Worm (Caenorhabditis elegans) whole organism, young adult: Measurements from ENCODE around the gene C48B4.13.

Experiments used
- B0019.2 ChIP-seq: fragments of 200-800 bp; sonication (Bioruptor generic); conservative IDR thresholded peaks from 2 replicates; pipeline ENCODE4 v1.3.6; 2022; ENCODE audit warnings: missing genetic modification reagents, missing genetic modification characterization, missing compliant biosample characterization
- B0035.1 ChIP-seq: sonication (generic microtip); optimal IDR thresholded peaks from 2 replicates; lab custom pipeline; 2016; ENCODE audit warnings: missing genetic modification characterization, mild to moderate bottlenecking, missing compliant biosample characterization, missing genotype, missing genetic modification reagents
- F33H1.4 ChIP-seq: fragments of 200-800 bp; sonication (Bioruptor generic); IDR thresholded peaks from 2 replicates; pipeline ENCODE4 v1.3.6; 2022; ENCODE audit warnings: missing genetic modification reagents, missing genetic modification characterization, missing compliant biosample characterization
- aptf-3 ChIP-seq: fragments of 200-800 bp; sonication (Bioruptor generic); IDR thresholded peaks from 2 replicates; pipeline ENCODE4 v1.3.6; 2022; ENCODE audit warnings: missing genetic modification characterization, missing compliant biosample characterization
- atf-7 ChIP-seq: sonication (generic microtip); optimal IDR thresholded peaks from 2 replicates; lab custom pipeline; 2017; ENCODE audit warnings: mild to moderate bottlenecking, missing genetic modification characterization, missing compliant biosample characterization
- attf-5 ChIP-seq: fragments of 200-800 bp; sonication (Bioruptor generic); optimal IDR thresholded peaks from 2 replicates; lab custom pipeline; 2018; ENCODE audit warnings: mild to moderate bottlenecking, missing genetic modification characterization, missing compliant biosample characterization
- ceh-91 ChIP-seq: fragments of 200-800 bp; sonication (Bioruptor generic); IDR thresholded peaks from 2 replicates; pipeline ENCODE4 v1.3.6; 2022; ENCODE audit warnings: missing genetic modification reagents, missing genetic modification characterization, missing compliant biosample characterization
- die-1 ChIP-seq: sonication (generic microtip); optimal IDR thresholded peaks from 2 replicates; lab custom pipeline; 2016; ENCODE audit warnings: missing genotype, mild to moderate bottlenecking, missing genetic modification characterization, missing compliant biosample characterization
- dox-1 ChIP-seq: fragments of 200-800 bp; sonication (Bioruptor generic); IDR thresholded peaks from 2 replicates; pipeline ENCODE4 v1.3.6; 2022; ENCODE audit warnings: missing genetic modification reagents, missing genetic modification characterization, missing compliant biosample characterization
- dpff-1 ChIP-seq: sonication (generic microtip); optimal IDR thresholded peaks from 2 replicates; lab custom pipeline; 2017; ENCODE audit warnings: mild to moderate bottlenecking, missing genetic modification characterization, missing compliant biosample characterization
- egl-44 ChIP-seq: fragments of 200-800 bp; sonication (Bioruptor generic); IDR thresholded peaks from 2 replicates; pipeline ENCODE4 v1.3.6; 2022; ENCODE audit warnings: missing genetic modification reagents, missing genetic modification characterization, missing compliant biosample characterization
- egrh-3 ChIP-seq: fragments of 200-800 bp; sonication (Bioruptor generic); IDR thresholded peaks from 2 replicates; pipeline ENCODE4 v1.3.6; 2022; ENCODE audit warnings: missing genetic modification reagents, missing genetic modification characterization, missing compliant biosample characterization
- hmg-1.2 ChIP-seq: fragments of 200-800 bp; sonication (Bioruptor generic); IDR thresholded peaks from 2 replicates; pipeline ENCODE4 v1.3.6; 2022; ENCODE audit warnings: missing genetic modification reagents, missing genetic modification characterization, missing compliant biosample characterization
- hrde-1 ChIP-seq: sonication (generic microtip); optimal IDR thresholded peaks from 2 replicates; lab custom pipeline; 2016; ENCODE audit warnings: missing genetic modification characterization, mild to moderate bottlenecking, missing compliant biosample characterization, moderate library complexity, missing genotype, missing genetic modification reagents, borderline replicate concordance
- hsf-1 ChIP-seq: fragments of 200-800 bp; sonication (Bioruptor generic); IDR thresholded peaks from 2 replicates; pipeline ENCODE4 v1.3.6; 2022; ENCODE audit warnings: missing genetic modification reagents, missing genetic modification characterization, missing compliant biosample characterization
- let-526 ChIP-seq: fragments of 200-800 bp; sonication (Bioruptor generic); IDR thresholded peaks from 2 replicates; pipeline ENCODE4 v1.3.6; 2022; ENCODE audit warnings: missing genetic modification reagents, missing genetic modification characterization, missing compliant biosample characterization
- lin-26 ChIP-seq: fragments of 200-800 bp; sonication (Bioruptor generic); IDR thresholded peaks from 2 replicates; pipeline ENCODE4 v1.3.6; 2022; ENCODE audit warnings: missing genetic modification reagents, missing genetic modification characterization, missing compliant biosample characterization
- lin-35 ChIP-seq, 3 experiments: fragments of 150-350 bp in 2 of 3; sonication (generic microtip) in 1 of 3; optimal IDR thresholded peaks; 2 replicates each; lab custom pipeline; 2014 to 2018; ENCODE audit warnings: missing biosample characterization in 3 of 3, missing genetic modification characterization in 3 of 3, missing genetic modification reagents in 3 of 3
- lsl-1 ChIP-seq: fragments of 200-800 bp; sonication (Bioruptor generic); optimal IDR thresholded peaks from 2 replicates; lab custom pipeline; 2018; ENCODE audit warnings: mild to moderate bottlenecking, missing genetic modification characterization, moderate library complexity, missing compliant biosample characterization
- madf-10 ChIP-seq: sonication (generic microtip); optimal IDR thresholded peaks from 2 replicates; lab custom pipeline; 2016; ENCODE audit warnings: mild to moderate bottlenecking, missing genetic modification characterization, missing compliant biosample characterization
- madf-6 ChIP-seq: fragments of 200-800 bp; sonication (Bioruptor generic); IDR thresholded peaks from 2 replicates; pipeline ENCODE4 v1.3.6; 2022; ENCODE audit warnings: missing genetic modification reagents, missing genetic modification characterization, missing compliant biosample characterization
- mcd-1 ChIP-seq: fragments of 200-800 bp; sonication (Bioruptor generic); IDR thresholded peaks from 2 replicates; pipeline ENCODE4 v1.3.6; 2022; ENCODE audit warnings: missing genetic modification reagents, missing genetic modification characterization, missing compliant biosample characterization
- mel-28 ChIP-seq: sonication (generic microtip); optimal IDR thresholded peaks from 2 replicates; lab custom pipeline; 2016; ENCODE audit warnings: borderline replicate concordance, mild to moderate bottlenecking, missing genetic modification characterization, missing compliant biosample characterization
- pbrm-1 ChIP-seq: fragments of 200-800 bp; sonication (Bioruptor generic); IDR thresholded peaks from 2 replicates; pipeline ENCODE4 v1.3.6; 2022; ENCODE audit warnings: missing genetic modification reagents, missing genetic modification characterization, missing compliant biosample characterization
- pha-4 ChIP-seq: fragments of 150-350 bp; sonication (generic microtip); optimal IDR thresholded peaks from 2 replicates; lab custom pipeline; 2014; ENCODE audit warnings: missing biosample characterization, missing genetic modification reagents, missing genetic modification characterization
- repo-1 ChIP-seq: sonication (generic microtip); optimal IDR thresholded peaks from 2 replicates; lab custom pipeline; 2017; ENCODE audit warnings: mild to moderate bottlenecking, missing genetic modification characterization, missing compliant biosample characterization
- sea-2 ChIP-seq: fragments of 200-800 bp; sonication (Bioruptor generic); IDR thresholded peaks from 2 replicates; pipeline ENCODE4 v1.3.6; 2022; ENCODE audit warnings: missing genetic modification characterization, missing compliant biosample characterization
- snpc-1.1 ChIP-seq: sonication (generic microtip); optimal IDR thresholded peaks from 2 replicates; lab custom pipeline; 2017; ENCODE audit warnings: missing genetic modification characterization, mild to moderate bottlenecking, missing compliant biosample characterization, antibody characterized with exemption, moderate library complexity, missing genotype, missing genetic modification reagents; ENCODE audit not compliant: insufficient read depth
- snpc-3.4 ChIP-seq: sonication (generic microtip); optimal IDR thresholded peaks from 2 replicates; lab custom pipeline; 2017; ENCODE audit warnings: missing genetic modification characterization, mild to moderate bottlenecking, missing compliant biosample characterization, antibody characterized with exemption, moderate library complexity, missing genotype, missing genetic modification reagents
- tbp1 ChIP-seq: fragments of 200-800 bp; sonication (Bioruptor generic); optimal IDR thresholded peaks from 2 replicates; lab custom pipeline; 2018; ENCODE audit warnings: mild to moderate bottlenecking, missing genetic modification characterization, missing compliant biosample characterization

Gene C48B4.13

ce11 chrIII:9534193-9534592 is 34.4 kb upstream of the C48B4.13 start:
- TF ChIP-seq madf-6 (GFP tag; lab: Robert Waterston, UW) (peak; percentile 19; the same call in 1 of the 2 replicates), egrh-3 (GFP tag; lab: Robert Waterston, UW) (0 out of 2 replicates have a peak, but pooled peaks have one; percentile 27), dox-1 (0 out of 2 replicates have a peak, but pooled peaks have one; percentile 29), pbrm-1 (GFP tag; lab: Robert Waterston, UW) (peak; percentile 17; the same call in 1 of the 2 replicates), hsf-1 (GFP tag; lab: Robert Waterston, UW) (peak; percentile 96), F33H1.4 (GFP tag; lab: Robert Waterston, UW) (peak; percentile 52)

- TF ChIP-seq B0035.1 (no peak), hmg-1.2 (GFP tag; lab: Robert Waterston, UW) (peak; percentile 27; the same call in 1 of the 2 replicates), hrde-1 (tag; lab: Kevin White, UChicago) (no peak), madf-10 (tag; lab: Kevin White, UChicago) (no peak), atf-7 (tag; lab: Kevin White, UChicago) (no peak), attf-5 (GFP tag; lab: Kevin White, UChicago) (peak; percentile 2), B0019.2 (GFP tag; lab: Robert Waterston, UW) (no peak), egl-44 (GFP tag; lab: Robert Waterston, UW) (no peak)
These were observed 29.8 kb upstream of the C48B4.13 start, which contains the start of gene ZK1098.3 for ce11 chrIII:9538655-9539155. ZK1098.3 (minus strand) TSS chrIII:9538705.

ce11 chrIII:9542280-9542679 is 26.3 kb upstream of the C48B4.13 start, which contains the start of gene mut-7:
mut-7 (minus strand) TSS chrIII:9542380.
- TF ChIP-seq snpc-1.1 (tag; lab: Kevin White, UChicago) (no peak), madf-6 (GFP tag; lab: Robert Waterston, UW) (peak; percentile 37; the same call in 1 of the 2 replicates)

ce11 chrIII:9542816-9543215 is 25.7 kb upstream of the C48B4.13 start, which contains the start of gene eif-2Balpha:
eif-2Balpha (plus strand) TSS chrIII:9543119.
- TF ChIP-seq hmg-1.2 (GFP tag; lab: Robert Waterston, UW) (peak; percentile 51; the same call in 1 of the 2 replicates), die-1 (no peak), sea-2 (GFP tag; lab: Robert Waterston, UW) (no peak), F33H1.4 (GFP tag; lab: Robert Waterston, UW) (no peak), madf-10 (tag; lab: Kevin White, UChicago) (no peak), lin-35 (GFP tag; optimal IDR thresholded peaks at IDR 0.05; lab: Kevin White, UChicago) (no peak), lin-26 (no peak), attf-5 (GFP tag; lab: Kevin White, UChicago) (peak; percentile 18), lsl-1 (GFP tag; lab: Kevin White, UChicago) (peak; percentile 31), mcd-1 (GFP tag; lab: Robert Waterston, UW) (peak; percentile 44; the same call in 1 of the 2 replicates), repo-1 (no peak), pbrm-1 (GFP tag; lab: Robert Waterston, UW) (no peak), aptf-3 (no peak), let-526 (GFP tag; lab: Robert Waterston, UW) (no peak), pha-4 (no peak), dpff-1 (tag; lab: Kevin White, UChicago) (no peak), egrh-3 (GFP tag; lab: Robert Waterston, UW) (no peak), tbp1 (GFP tag; lab: Kevin White, UChicago) (no peak), mel-28 (no peak), snpc-3.4 (tag; lab: Kevin White, UChicago) (no peak), ceh-91 (GFP tag; lab: Robert Waterston, UW) (no peak)
